Worm (Caenorhabditis elegans) whole organism, L3 larva: ENCODE measurements around the gene F20D6.11.

Experiments used
- R02D3.7 ChIP-seq: fragments of 150-350 bp; optimal IDR thresholded peaks from 2 replicates; lab custom pipeline; 2014; ENCODE audit warnings: missing biosample characterization, missing genetic modification characterization
- aly-2 ChIP-seq: fragments of 150-350 bp; optimal IDR thresholded peaks from 2 replicates; lab custom pipeline; 2014; ENCODE audit warnings: missing biosample characterization, missing genetic modification characterization
- ceh-16 ChIP-seq: sonication (generic microtip); optimal IDR thresholded peaks from 2 replicates; lab custom pipeline; 2017; ENCODE audit warnings: missing biosample characterization, missing genetic modification characterization
- ceh-28 ChIP-seq: fragments of 150-350 bp; optimal IDR thresholded peaks from 2 replicates; lab custom pipeline; 2014; ENCODE audit warnings: missing biosample characterization, missing genetic modification reagents, missing genetic modification characterization
- ceh-82 ChIP-seq: fragments of 150-350 bp; optimal IDR thresholded peaks from 2 replicates; lab custom pipeline; 2014; ENCODE audit warnings: missing biosample characterization, missing genetic modification characterization
- ceh-9 ChIP-seq: sonication (generic microtip); optimal IDR thresholded peaks from 2 replicates; lab custom pipeline; 2018; ENCODE audit warnings: missing biosample characterization, missing genetic modification characterization
- egl-27 ChIP-seq: sonication (generic microtip); optimal IDR thresholded peaks from 4 replicates; lab custom pipeline; 2017; ENCODE audit warnings: missing biosample characterization, missing genetic modification reagents, missing genetic modification characterization
- egl-5 ChIP-seq: fragments of 150-350 bp; optimal IDR thresholded peaks from 2 replicates; lab custom pipeline; 2017; ENCODE audit warnings: missing biosample characterization, missing genetic modification reagents, missing genetic modification characterization, inconsistent platforms
- elt-1 ChIP-seq: fragments of 150-350 bp; optimal IDR thresholded peaks from 2 replicates; lab custom pipeline; 2014; ENCODE audit warnings: missing biosample characterization, missing genetic modification characterization
- elt-2 ChIP-seq: sonication (generic microtip); optimal IDR thresholded peaks from 2 replicates; lab custom pipeline; 2016; ENCODE audit warnings: missing genetic modification reagents, mild to moderate bottlenecking, missing genetic modification characterization, missing compliant biosample characterization
- eor-1 ChIP-seq, 2 experiments: fragments of 150-350 bp; optimal IDR thresholded peaks; 2 replicates each; lab custom pipeline; 2014 to 2018; ENCODE audit warnings: missing biosample characterization in 2 of 2, missing genetic modification characterization in 2 of 2
- fos-1 ChIP-seq: fragments of 150-350 bp; optimal IDR thresholded peaks from 2 replicates; lab custom pipeline; 2014; ENCODE audit warnings: missing biosample characterization, missing genetic modification characterization
- hmg-11 ChIP-seq: sonication (generic microtip); optimal IDR thresholded peaks from 2 replicates; lab custom pipeline; 2016; ENCODE audit warnings: missing genetic modification characterization, missing compliant biosample characterization
- jun-1 ChIP-seq: fragments of 150-350 bp; optimal IDR thresholded peaks from 2 replicates; lab custom pipeline; 2014; ENCODE audit warnings: missing biosample characterization, missing genetic modification reagents, missing genetic modification characterization
- lin-39 ChIP-seq: fragments of 150-350 bp; optimal IDR thresholded peaks from 2 replicates; lab custom pipeline; 2018; ENCODE audit warnings: missing biosample characterization, missing genetic modification reagents, missing genetic modification characterization
- lsy-12 ChIP-seq: sonication (generic microtip); optimal IDR thresholded peaks from 2 replicates; lab custom pipeline; 2016; ENCODE audit warnings: mild to moderate bottlenecking, missing genetic modification characterization, missing compliant biosample characterization
- mdl-1 ChIP-seq: fragments of 150-350 bp; optimal IDR thresholded peaks from 2 replicates; lab custom pipeline; 2014; ENCODE audit warnings: missing biosample characterization, missing genetic modification characterization
- mml-1 ChIP-seq: fragments of 150-350 bp; sonication (generic microtip); optimal IDR thresholded peaks from 3 replicates; lab custom pipeline; 2014; ENCODE audit warnings: missing biosample characterization, missing genetic modification characterization
- nfya-1 ChIP-seq: sonication (generic microtip); optimal IDR thresholded peaks from 2 replicates; lab custom pipeline; 2017; ENCODE audit warnings: missing genetic modification characterization, mild to moderate bottlenecking, missing compliant biosample characterization, antibody characterized with exemption, moderate library complexity; ENCODE audit not compliant: insufficient read depth
- nhr-11 ChIP-seq: fragments of 150-350 bp; optimal IDR thresholded peaks from 2 replicates; lab custom pipeline; 2014; ENCODE audit warnings: missing biosample characterization, missing genetic modification characterization
- nhr-12 ChIP-seq: fragments of 150-350 bp; optimal IDR thresholded peaks from 2 replicates; lab custom pipeline; 2014; ENCODE audit warnings: missing biosample characterization, missing genetic modification characterization
- nhr-23 ChIP-seq: fragments of 150-350 bp; optimal IDR thresholded peaks from 2 replicates; lab custom pipeline; 2014; ENCODE audit warnings: missing biosample characterization, missing genetic modification reagents, missing genetic modification characterization
- nhr-25 ChIP-seq: sonication (generic microtip); optimal IDR thresholded peaks from 2 replicates; lab custom pipeline; 2017; ENCODE audit warnings: missing biosample characterization, missing genetic modification characterization
- nhr-28 ChIP-seq: fragments of 150-350 bp; optimal IDR thresholded peaks from 2 replicates; lab custom pipeline; 2014; ENCODE audit warnings: missing biosample characterization, missing genetic modification characterization
- nhr-43 ChIP-seq: sonication (generic microtip); optimal IDR thresholded peaks from 2 replicates; lab custom pipeline; 2016; ENCODE audit warnings: mild to moderate bottlenecking, missing genetic modification characterization, missing compliant biosample characterization; ENCODE audit not compliant: poor library complexity, severe bottlenecking
- nhr-67 ChIP-seq: fragments of 150-350 bp; optimal IDR thresholded peaks from 2 replicates; lab custom pipeline; 2014; ENCODE audit warnings: missing biosample characterization, missing genetic modification characterization
- nhr-77 ChIP-seq: fragments of 150-350 bp; optimal IDR thresholded peaks from 2 replicates; lab custom pipeline; 2014; ENCODE audit warnings: missing biosample characterization, missing genetic modification characterization
- pha-4 ChIP-seq: fragments of 150-350 bp; optimal IDR thresholded peaks from 2 replicates; lab custom pipeline; 2014; ENCODE audit warnings: missing biosample characterization, missing genetic modification reagents, missing genetic modification characterization
- pqm-1 ChIP-seq: fragments of 150-350 bp; optimal IDR thresholded peaks from 2 replicates; lab custom pipeline; 2017; ENCODE audit warnings: missing biosample characterization, missing genetic modification characterization, inconsistent platforms
- sea-2 ChIP-seq: fragments of 150-350 bp; sonication (generic microtip); optimal IDR thresholded peaks from 4 replicates; lab custom pipeline; 2014; ENCODE audit warnings: missing biosample characterization, missing genetic modification reagents, missing genetic modification characterization
- skn-1 ChIP-seq: fragments of 150-350 bp; optimal IDR thresholded peaks from 2 replicates; lab custom pipeline; 2014; ENCODE audit warnings: missing biosample characterization, missing genetic modification characterization
- snpc-4 ChIP-seq: fragments of 150-350 bp; optimal IDR thresholded peaks from 2 replicates; lab custom pipeline; 2014; ENCODE audit warnings: missing biosample characterization, missing genetic modification characterization
- ztf-11 ChIP-seq: fragments of 150-350 bp; optimal IDR thresholded peaks from 2 replicates; lab custom pipeline; 2014; ENCODE audit warnings: missing biosample characterization, missing genetic modification characterization

Gene F20D6.11

ce11 chrV:8245457-8245856 lies 46.6 kb upstream of the F20D6.11 start, which contains the start of gene C16D9.5:
C16D9.5 (minus strand) TSS chrV:8245557.
- TF ChIP-seq egl-5 (tag; lab: Kevin White, UChicago) (no peak), eor-1 (tag; optimal IDR thresholded peaks at IDR 0.05; lab: Kevin White, UChicago) (no peak), skn-1 (tag; lab: Kevin White, UChicago) (no peak), ceh-28 (tag; lab: Kevin White, UChicago) (no peak), mdl-1 (tag; lab: Kevin White, UChicago) (no peak), ceh-9 (tag; lab: Kevin White, UChicago) (no peak), elt-2 (tag; lab: Kevin White, UChicago) (no peak), nhr-23 (tag; lab: Kevin White, UChicago) (no peak), ceh-16 (tag; lab: Kevin White, UChicago) (no peak)

ce11 chrV:8243201-8243600 lies 44.3 kb upstream of the F20D6.11 start:
- no peak for TF ChIP-seq fos-1 (tag; lab: Kevin White, UChicago)
- TF ChIP-seq pqm-1 (tag; lab: Kevin White, UChicago) = peak; percentile 38
- TF ChIP-seq egl-5 (tag; lab: Kevin White, UChicago) = no peak
- TF ChIP-seq elt-2 (tag; lab: Kevin White, UChicago) = peak; percentile 63
- TF ChIP-seq, all 47 proteins: peak for 2

- TF ChIP-seq skn-1 (tag; lab: Kevin White, UChicago) = no peak
- TF ChIP-seq ceh-16 (tag; lab: Kevin White, UChicago) = no peak
Observed at ce11 chrV:8242798-8243197, 43.9 kb upstream of the F20D6.11 start, which contains the start of gene C16D9.4. C16D9.4 (minus strand) TSS chrV:8242898.

ce11 chrV:8239928-8240327 lies 41.0 kb upstream of the F20D6.11 start, which contains the start of gene C16D9.3:
C16D9.3 (minus strand) TSS chrV:8240028.
- no peak for TF ChIP-seq elt-1
- TF ChIP-seq jun-1 (tag; lab: Kevin White, UChicago) = no peak
- no peak for TF ChIP-seq mml-1 (tag; lab: Kevin White, UChicago)
- TF ChIP-seq ceh-28 (tag; lab: Kevin White, UChicago) = no peak
- TF ChIP-seq hmg-11 (tag; lab: Kevin White, UChicago) = no peak
- no peak for TF ChIP-seq ceh-16 (tag; lab: Kevin White, UChicago)
- no peak for TF ChIP-seq fos-1 (tag; lab: Kevin White, UChicago)
- no peak for TF ChIP-seq pha-4 (tag; lab: Kevin White, UChicago)
- TF ChIP-seq sea-2 (GFP tag; lab: Kevin White, UChicago) = no peak
- TF ChIP-seq egl-27 (tag; lab: Kevin White, UChicago) = no peak
- no peak for TF ChIP-seq snpc-4 (tag; lab: Kevin White, UChicago)
- TF ChIP-seq nhr-25 (tag; lab: Kevin White, UChicago) = no peak
- TF ChIP-seq nfya-1 (tag; lab: Kevin White, UChicago) = no peak
- no peak for TF ChIP-seq nhr-67 (tag; lab: Kevin White, UChicago)
- TF ChIP-seq nhr-77 (tag; lab: Kevin White, UChicago) = no peak
- TF ChIP-seq ceh-82 (tag; lab: Kevin White, UChicago) = no peak
- no peak for TF ChIP-seq egl-5 (tag; lab: Kevin White, UChicago)
- no peak for TF ChIP-seq R02D3.7 (tag; lab: Kevin White, UChicago)
- no peak for TF ChIP-seq ztf-11 (tag; lab: Kevin White, UChicago)

ce11 chrV:8238290-8238689 lies 39.4 kb upstream of the F20D6.11 start, which contains the start of gene rol-3:
rol-3 (minus strand) TSS chrV:8238409.
- TF ChIP-seq nhr-23 (tag; lab: Kevin White, UChicago) (peak; percentile 62), ceh-28 (tag; lab: Kevin White, UChicago) (peak; percentile 73), nhr-28 (tag; lab: Kevin White, UChicago) (no peak), nhr-43 (no peak), nhr-12 (tag; lab: Kevin White, UChicago) (no peak)

- TF ChIP-seq hmg-11 (tag; lab: Kevin White, UChicago) (no peak), aly-2 (tag; lab: Kevin White, UChicago) (no peak), nhr-12 (tag; lab: Kevin White, UChicago) (no peak), nfya-1 (tag; lab: Kevin White, UChicago) (peak; percentile 36), lin-39 (tag; lab: Kevin White, UChicago) (peak; percentile 2), nhr-23 (tag; lab: Kevin White, UChicago) (peak; percentile 39), ceh-28 (tag; lab: Kevin White, UChicago) (no peak), pqm-1 (tag; lab: Kevin White, UChicago) (peak; percentile 40), egl-5 (tag; lab: Kevin White, UChicago) (no peak), snpc-4 (tag; lab: Kevin White, UChicago) (peak; percentile 29), nhr-43 (no peak), lsy-12 (tag; lab: Kevin White, UChicago) (peak; percentile 41), nhr-25 (tag; lab: Kevin White, UChicago) (peak; percentile 53), elt-2 (tag; lab: Kevin White, UChicago) (peak; percentile 20), nhr-11 (no peak), nhr-28 (tag; lab: Kevin White, UChicago) (no peak), jun-1 (tag; lab: Kevin White, UChicago) (no peak)
- TF ChIP-seq, all 47 proteins: peak for 8
Observed at ce11 chrV:8235331-8235730, 36.4 kb upstream of the F20D6.11 start.
